Fruit fly (Drosophila melanogaster): ENCODE data around the gene Pak.

The Pak gene

dm6 chr3R:6368550-6369238 lies 18.0 kb downstream of the Pak start, which contains the start of gene CG10286:
TSS of gene CG10286 (plus strand) at chr3R:6368965.
- TF ChIP-seq ttk (optimal IDR thresholded peaks at IDR 0.05): no peak
- no peak for TF ChIP-seq Sin3A (optimal IDR thresholded peaks at IDR 0.05)
- no peak for TF ChIP-seq psq (optimal IDR thresholded peaks at IDR 0.05)
- TF ChIP-seq Myc (optimal IDR thresholded peaks at IDR 0.05): no peak
- TF ChIP-seq insv (optimal IDR thresholded peaks at IDR 0.05): no peak
- TF ChIP-seq h (optimal IDR thresholded peaks at IDR 0.05): no peak

DNA sequence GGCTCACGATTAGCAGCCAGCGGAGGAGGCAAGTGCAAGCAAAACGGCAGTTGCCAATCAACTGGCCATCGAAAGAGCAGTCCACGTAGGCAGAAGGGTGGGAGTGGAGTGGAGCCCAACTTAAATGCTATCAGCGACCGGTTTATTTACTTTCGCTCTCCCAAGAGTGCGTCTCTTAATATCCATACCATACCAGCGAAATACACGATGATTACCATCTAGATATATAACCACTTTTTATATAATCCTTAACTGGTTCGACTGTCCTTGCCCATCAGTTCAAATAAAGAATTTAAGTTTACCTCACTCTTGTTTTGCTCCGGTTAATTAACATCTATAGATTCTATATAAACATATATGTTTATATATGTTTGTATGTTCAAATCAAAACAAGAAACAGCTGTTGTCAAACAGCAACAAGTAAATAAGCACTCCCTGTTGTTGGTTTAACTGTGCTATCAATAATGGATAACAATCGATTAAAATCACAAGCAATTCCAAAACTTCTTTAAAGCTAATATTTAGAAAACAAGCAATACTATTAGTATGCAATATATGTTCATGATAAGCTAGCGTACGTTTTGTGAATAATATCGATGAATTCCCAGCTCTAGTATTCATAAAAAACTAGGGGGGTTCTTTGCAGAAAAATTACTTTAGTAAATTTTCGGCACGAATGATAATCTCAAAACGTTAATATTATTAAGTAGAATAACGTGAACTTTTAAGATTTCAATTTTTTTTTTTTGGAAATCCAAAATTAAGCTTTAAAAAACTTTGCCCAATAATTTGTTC lies 23.0 kb downstream of the Pak start:
- TF ChIP-seq ttk (optimal IDR thresholded peaks at IDR 0.05) (no peak), insv (optimal IDR thresholded peaks at IDR 0.05) (no peak), h (optimal IDR thresholded peaks at IDR 0.05) (no peak), Myc (optimal IDR thresholded peaks at IDR 0.05) (no peak), Sin3A (optimal IDR thresholded peaks at IDR 0.05) (no peak), psq (optimal IDR thresholded peaks at IDR 0.05) (no peak)

dm6 chr3R:6374307-6374574 lies 23.5 kb downstream of the Pak start, which contains the start of gene CG42564:
TSS of gene CG42564 (plus strand) at chr3R:6374475.
- TF ChIP-seq h (optimal IDR thresholded peaks at IDR 0.05) (no peak), insv (optimal IDR thresholded peaks at IDR 0.05) (no peak), psq (optimal IDR thresholded peaks at IDR 0.05) (no peak), Sin3A (optimal IDR thresholded peaks at IDR 0.05) (no peak), Myc (optimal IDR thresholded peaks at IDR 0.05) (no peak), ttk (optimal IDR thresholded peaks at IDR 0.05) (no peak)

- TF ChIP-seq Sin3A (optimal IDR thresholded peaks at IDR 0.05): no peak
- no peak for TF ChIP-seq ttk (optimal IDR thresholded peaks at IDR 0.05)
- no peak for TF ChIP-seq h (optimal IDR thresholded peaks at IDR 0.05)
- TF ChIP-seq insv (optimal IDR thresholded peaks at IDR 0.05): no peak
- no peak for TF ChIP-seq psq (optimal IDR thresholded peaks at IDR 0.05)
- no peak for TF ChIP-seq Myc (optimal IDR thresholded peaks at IDR 0.05)
These were observed 25.2 kb downstream of the Pak start, which contains the start of gene CRAT for dm6 chr3R:6375944-6376343. TSS of gene CRAT (minus strand) at chr3R:6376044.

DNA sequence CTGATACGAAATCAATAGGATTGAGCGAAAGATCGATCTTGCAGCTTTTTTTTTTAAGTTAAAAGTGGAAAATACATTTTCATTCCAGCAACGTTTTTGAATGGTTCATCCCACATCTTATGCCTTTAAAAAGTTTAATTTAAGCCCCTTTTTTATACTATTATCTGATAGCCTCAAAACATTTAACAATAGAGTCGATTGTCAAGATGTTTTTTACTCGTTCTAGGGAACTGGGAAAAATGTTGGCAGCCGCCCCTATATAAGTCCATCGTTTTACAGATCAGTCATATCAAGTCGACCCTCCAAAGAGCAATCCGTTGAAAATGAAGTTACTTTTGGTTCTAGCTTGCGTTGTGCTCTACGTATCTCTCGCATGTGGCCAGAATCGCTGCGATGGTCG lies 26.8 kb downstream of the Pak start, which contains the start of gene CG42537:
Gene CG42537, plus strand, starts transcription at position 301 of the 400 bp plus-strand sequence.
- no peak for TF ChIP-seq psq (optimal IDR thresholded peaks at IDR 0.05)

DNA sequence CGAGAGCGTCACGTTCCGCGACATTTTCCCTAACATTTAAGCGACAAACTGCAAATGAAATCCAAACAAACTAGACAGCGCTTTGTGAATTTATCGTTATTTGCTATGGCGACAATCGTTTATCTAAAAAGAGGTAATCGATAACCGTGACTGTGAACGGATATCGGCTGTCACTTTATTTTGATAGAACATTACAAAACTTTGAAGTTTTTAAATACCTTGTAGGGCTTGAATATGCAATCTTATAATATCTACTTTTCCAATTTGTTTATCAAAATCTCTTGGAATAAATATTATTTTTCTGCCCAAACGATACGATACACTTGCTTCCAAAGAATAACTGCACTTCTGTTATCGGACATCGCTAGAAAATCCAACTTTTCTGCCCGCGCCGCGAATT lies 29.4 kb downstream of the Pak start, which contains the start of the genes CG1024 and TfIIFalpha:
Gene CG1024, minus strand, starts transcription at position 200 of the 400 bp plus-strand sequence.
Gene TfIIFalpha, plus strand, starts transcription at position 339 of the 400 bp plus-strand sequence.
- no peak for TF ChIP-seq ttk (optimal IDR thresholded peaks at IDR 0.05)
- TF ChIP-seq insv (optimal IDR thresholded peaks at IDR 0.05): no peak

DNA sequence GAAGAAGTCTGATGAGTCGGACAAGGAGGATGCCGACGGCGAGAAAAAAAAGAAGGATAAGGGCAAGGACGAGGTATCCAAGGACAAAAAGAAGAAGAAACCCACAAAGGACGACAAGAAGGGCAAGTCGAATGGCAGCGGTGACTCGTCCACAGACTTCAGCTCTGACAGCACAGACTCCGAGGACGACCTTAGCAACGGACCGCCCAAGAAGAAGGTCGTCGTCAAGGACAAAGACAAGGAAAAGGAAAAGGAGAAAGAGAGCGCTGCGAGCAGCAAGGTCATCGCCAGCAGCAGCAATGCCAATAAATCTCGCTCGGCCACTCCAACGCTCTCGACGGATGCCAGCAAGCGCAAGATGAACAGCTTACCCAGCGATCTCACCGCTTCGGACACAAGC lies 31.1 kb downstream of the Pak start:
- TF ChIP-seq Myc (optimal IDR thresholded peaks at IDR 0.05) (no peak), h (optimal IDR thresholded peaks at IDR 0.05) (no peak), Sin3A (optimal IDR thresholded peaks at IDR 0.05) (no peak), insv (optimal IDR thresholded peaks at IDR 0.05) (no peak), psq (optimal IDR thresholded peaks at IDR 0.05) (no peak), ttk (optimal IDR thresholded peaks at IDR 0.05) (no peak)

- TF ChIP-seq h (optimal IDR thresholded peaks at IDR 0.05): no peak
- no peak for TF ChIP-seq ttk (optimal IDR thresholded peaks at IDR 0.05)
- no peak for TF ChIP-seq psq (optimal IDR thresholded peaks at IDR 0.05)
- no peak for TF ChIP-seq Myc (optimal IDR thresholded peaks at IDR 0.05)
- no peak for TF ChIP-seq Sin3A (optimal IDR thresholded peaks at IDR 0.05)
- TF ChIP-seq insv (optimal IDR thresholded peaks at IDR 0.05): no peak
These were observed 32.2 kb downstream of the Pak start, which contains the start of gene gzl for dm6 chr3R:6382733-6383465. TSS of gene gzl (plus strand) at chr3R:6382914.

DNA sequence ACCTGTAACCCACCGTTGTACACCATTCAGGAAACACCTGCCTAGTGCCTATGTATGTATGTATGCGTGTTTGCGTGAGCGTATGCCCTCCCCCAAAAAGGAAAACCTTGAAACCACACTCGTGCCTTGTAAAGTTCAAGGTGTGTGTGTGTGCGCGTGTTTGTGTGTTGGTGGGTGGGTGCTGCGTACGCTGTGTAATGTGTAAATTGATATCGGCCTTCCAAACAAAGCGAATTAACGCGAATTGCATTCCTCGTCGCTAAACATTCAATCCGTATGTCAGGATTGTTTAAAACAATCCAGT lies 32.7 kb downstream of the Pak start:
- no peak for TF ChIP-seq Myc (optimal IDR thresholded peaks at IDR 0.05)
- TF ChIP-seq ttk (optimal IDR thresholded peaks at IDR 0.05): no peak
- no peak for TF ChIP-seq psq (optimal IDR thresholded peaks at IDR 0.05)
- no peak for TF ChIP-seq Sin3A (optimal IDR thresholded peaks at IDR 0.05)
- TF ChIP-seq h (optimal IDR thresholded peaks at IDR 0.05): no peak
- TF ChIP-seq insv (optimal IDR thresholded peaks at IDR 0.05): no peak

DNA sequence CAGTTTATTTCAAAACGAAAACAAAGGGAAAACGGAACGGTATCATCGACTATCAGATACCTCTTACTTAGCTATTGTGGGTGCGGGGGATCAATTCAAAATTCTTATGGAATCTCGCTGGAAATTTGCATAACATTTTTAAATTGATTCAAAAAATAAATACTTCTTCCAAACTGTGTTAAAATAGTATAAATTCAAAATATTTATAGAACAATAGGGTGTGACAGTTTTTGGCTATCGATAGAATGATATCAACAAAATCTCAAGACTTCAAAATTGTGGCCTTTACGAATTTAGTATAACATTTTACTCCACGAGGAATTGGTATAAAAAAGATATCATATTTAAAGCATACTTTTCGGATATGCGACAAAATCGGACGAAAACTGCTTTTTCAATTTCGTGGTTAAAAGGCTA lies 37.7 kb downstream of the Pak start:
- TF ChIP-seq insv (optimal IDR thresholded peaks at IDR 0.05): no peak
- TF ChIP-seq psq (optimal IDR thresholded peaks at IDR 0.05): no peak
- no peak for TF ChIP-seq Sin3A (optimal IDR thresholded peaks at IDR 0.05)
- no peak for TF ChIP-seq h (optimal IDR thresholded peaks at IDR 0.05)
- no peak for TF ChIP-seq Myc (optimal IDR thresholded peaks at IDR 0.05)
- no peak for TF ChIP-seq ttk (optimal IDR thresholded peaks at IDR 0.05)

- TF ChIP-seq insv (optimal IDR thresholded peaks at IDR 0.05) (no peak), psq (optimal IDR thresholded peaks at IDR 0.05) (no peak), Sin3A (optimal IDR thresholded peaks at IDR 0.05) (no peak), h (optimal IDR thresholded peaks at IDR 0.05) (no peak), Myc (optimal IDR thresholded peaks at IDR 0.05) (no peak), ttk (optimal IDR thresholded peaks at IDR 0.05) (no peak)
These were observed 43.0 kb downstream of the Pak start for dm6 chr3R:6393515-6394246.

DNA sequence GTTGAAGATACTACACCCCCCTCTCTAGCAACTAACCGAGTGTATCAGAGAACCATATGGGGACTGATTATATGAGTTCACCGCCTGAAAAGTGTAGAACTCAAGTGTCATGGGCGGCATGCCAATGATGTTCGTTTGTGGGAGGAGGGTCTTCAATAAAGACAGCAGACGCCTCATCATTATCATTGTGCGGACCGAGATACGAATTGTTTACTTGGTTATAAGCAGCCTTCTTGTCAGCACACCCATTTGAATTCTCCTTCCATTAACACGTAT lies 43.5 kb downstream of the Pak start:
- TF ChIP-seq ttk (optimal IDR thresholded peaks at IDR 0.05) (no peak), insv (optimal IDR thresholded peaks at IDR 0.05) (no peak), psq (optimal IDR thresholded peaks at IDR 0.05) (no peak), h (optimal IDR thresholded peaks at IDR 0.05) (no peak), Myc (optimal IDR thresholded peaks at IDR 0.05) (no peak), Sin3A (optimal IDR thresholded peaks at IDR 0.05) (no peak)

Measured in Kc167 (cell line).